Worm (Caenorhabditis elegans): ENCODE results near the gene epac-1.

epac-1 gene

DNA sequence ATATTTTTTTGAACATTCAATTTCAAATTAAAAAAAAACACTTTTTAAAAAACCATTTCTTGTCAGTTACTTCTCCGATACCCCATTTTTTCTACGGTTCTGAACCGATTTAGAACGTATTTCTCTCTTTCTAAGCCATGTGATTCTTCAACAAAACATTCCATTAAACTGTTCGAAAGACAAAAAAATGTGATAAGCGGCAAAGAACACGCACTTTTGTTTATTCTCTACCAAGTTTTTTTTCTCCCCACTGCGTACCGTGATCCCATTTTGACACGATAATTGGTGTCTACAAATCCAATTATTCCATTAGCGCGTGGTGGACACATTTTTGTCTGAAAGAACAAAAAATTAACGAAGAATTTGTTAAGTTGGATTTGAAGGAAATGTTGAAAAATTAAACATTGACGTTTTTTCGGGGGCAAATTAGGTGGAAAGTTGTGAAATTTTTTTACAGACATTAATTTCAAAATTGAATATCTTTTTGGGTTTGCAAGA lies 52.4 kb downstream of the epac-1 start:
- no peak for TF ChIP-seq nhr-28 (tag; optimal IDR thresholded peaks at IDR 0.05)
- no peak for TF ChIP-seq nhr-76 (tag; optimal IDR thresholded peaks at IDR 0.05)
- no peak for TF ChIP-seq ceh-83 (GFP tag; optimal IDR thresholded peaks at IDR 0.05)
- TF ChIP-seq zip-8 (tag; optimal IDR thresholded peaks at IDR 0.05) = no peak
- TF ChIP-seq mep-1 (tag; optimal IDR thresholded peaks at IDR 0.05) = no peak
- no peak for TF ChIP-seq nhr-12 (tag; optimal IDR thresholded peaks at IDR 0.05)
- TF ChIP-seq sptf-1 (tag; optimal IDR thresholded peaks at IDR 0.05) = no peak
- no peak for TF ChIP-seq snpc-4 (tag; optimal IDR thresholded peaks at IDR 0.05)
- TF ChIP-seq cnd-1 (tag; optimal IDR thresholded peaks at IDR 0.05) = no peak

DNA sequence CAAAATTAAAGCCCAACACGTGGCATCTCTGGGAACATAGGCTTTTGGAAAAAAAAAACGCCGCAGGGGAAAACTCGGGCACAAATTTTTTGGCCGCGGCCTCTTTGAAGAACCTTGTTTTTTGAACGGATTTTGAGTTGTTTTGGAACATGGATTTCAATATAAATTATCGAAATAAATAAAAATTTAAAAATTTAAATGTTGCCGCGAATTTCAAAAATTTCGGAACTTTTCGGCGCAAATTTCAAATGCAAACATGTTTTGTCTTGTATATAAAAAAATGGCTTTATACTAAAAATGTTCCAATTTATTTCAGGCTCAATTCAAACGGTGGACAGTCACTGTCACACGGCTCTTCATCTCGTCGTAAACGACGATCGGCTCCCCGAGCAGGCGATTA lies 55.0 kb downstream of the epac-1 start:
- TF ChIP-seq ceh-83 (GFP tag; optimal IDR thresholded peaks at IDR 0.05) = no peak
